Fruit fly (Drosophila melanogaster) whole organism, embryonic: Measurements from ENCODE around the gene Faa.
A peak's percentile ranks its signal among the peaks of the same experiment; 100 is the strongest.

Experiments
- ATbp ChIP-seq: fragments of 200-800 bp; sonication (Bioruptor generic); optimal IDR thresholded peaks from 2 replicates; lab custom pipeline; 2017; ENCODE audit warnings: missing biosample characterization, mild to moderate bottlenecking, missing genetic modification characterization, missing genetic modification reagents
- CG1024 ChIP-seq: fragments of 200-800 bp; sonication (Bioruptor generic); IDR thresholded peaks from 2 replicates; pipeline ENCODE4 v1.3.6; 2022; ENCODE audit warnings: missing biosample characterization, missing genetic modification characterization
- CG10321 ChIP-seq: fragments of 200-800 bp; sonication (Bioruptor generic); IDR thresholded peaks from 2 replicates; pipeline ENCODE4 v1.3.6; 2022; ENCODE audit warnings: missing biosample characterization, missing genetic modification characterization
- CG10543 ChIP-seq: fragments of 200-800 bp; sonication (Bioruptor generic); optimal IDR thresholded peaks from 3 replicates; lab custom pipeline; 2017; ENCODE audit warnings: missing biosample characterization, mild to moderate bottlenecking, missing genetic modification characterization, moderate library complexity
- CG10979 ChIP-seq: fragments of 200-800 bp; sonication (Bioruptor generic); optimal IDR thresholded peaks from 2 replicates; lab custom pipeline; 2018; ENCODE audit warnings: missing biosample characterization, mild to moderate bottlenecking, missing genetic modification characterization, moderate library complexity
- CG11695 ChIP-seq: fragments of 200-800 bp; sonication (Bioruptor generic); IDR thresholded peaks from 3 replicates; pipeline ENCODE4 v1.3.6; 2022; ENCODE audit warnings: missing biosample characterization, missing genetic modification characterization
- CG12744 ChIP-seq: fragments of 200-800 bp; sonication (Bioruptor generic); optimal IDR thresholded peaks from 2 replicates; lab custom pipeline; 2016; ENCODE audit warnings: missing biosample characterization, missing genetic modification characterization
- CG14710 ChIP-seq: fragments of 200-800 bp; sonication (Bioruptor generic); optimal IDR thresholded peaks from 3 replicates; lab custom pipeline; 2019; ENCODE audit warnings: missing biosample characterization, mild to moderate bottlenecking, missing genetic modification characterization, moderate library complexity
- CG17186 ChIP-seq: fragments of 200-800 bp; sonication (Bioruptor generic); optimal IDR thresholded peaks from 3 replicates; lab custom pipeline; 2017; ENCODE audit warnings: missing biosample characterization, missing genetic modification reagents, missing genetic modification characterization
- CG17328 ChIP-seq: fragments of 200-800 bp; sonication (Bioruptor generic); IDR thresholded peaks from 2 replicates; pipeline ENCODE4 v1.3.6; 2022; ENCODE audit warnings: missing biosample characterization, missing genetic modification characterization
- CG18011 ChIP-seq: fragments of 200-800 bp; sonication (Bioruptor generic); optimal IDR thresholded peaks from 2 replicates; lab custom pipeline; 2017; ENCODE audit warnings: missing biosample characterization, missing genetic modification characterization, mild to moderate bottlenecking, moderate library complexity, missing genotype
- CG18764 ChIP-seq: fragments of 200-800 bp; sonication (Bioruptor generic); optimal IDR thresholded peaks from 3 replicates; lab custom pipeline; 2016; ENCODE audit warnings: missing biosample characterization, missing genetic modification characterization
- CG2116 ChIP-seq: fragments of 200-800 bp; sonication (Bioruptor generic); optimal IDR thresholded peaks from 3 replicates; lab custom pipeline; 2018; ENCODE audit warnings: missing biosample characterization, mild to moderate bottlenecking, missing genetic modification characterization
- CG30431 ChIP-seq: fragments of 200-800 bp; sonication (Bioruptor generic); optimal IDR thresholded peaks from 2 replicates; lab custom pipeline; 2017; ENCODE audit warnings: missing biosample characterization, missing genetic modification characterization
- CG3163 ChIP-seq: fragments of 200-800 bp; sonication (Bioruptor generic); optimal IDR thresholded peaks from 3 replicates; lab custom pipeline; 2016; ENCODE audit warnings: missing biosample characterization, missing genetic modification characterization
- CG34422 ChIP-seq: fragments of 200-800 bp; sonication (Bioruptor generic); IDR thresholded peaks from 3 replicates; pipeline ENCODE4 v1.3.6; 2022; ENCODE audit warnings: missing biosample characterization, missing genetic modification characterization
- CG4282 ChIP-seq: fragments of 200-800 bp; sonication (Bioruptor generic); optimal IDR thresholded peaks from 2 replicates; lab custom pipeline; 2016; ENCODE audit warnings: missing biosample characterization, missing genetic modification characterization
- CG4424 ChIP-seq: fragments of 200-800 bp; sonication (Bioruptor generic); optimal IDR thresholded peaks from 3 replicates; lab custom pipeline; 2016; ENCODE audit warnings: missing biosample characterization, missing genetic modification characterization
- CG4730 ChIP-seq: fragments of 200-800 bp; sonication (Bioruptor generic); IDR thresholded peaks from 2 replicates; pipeline ENCODE4 v1.3.6; 2022; ENCODE audit warnings: missing biosample characterization, missing genetic modification characterization
- CG9932 ChIP-seq: fragments of 200-800 bp; sonication (Bioruptor generic); IDR thresholded peaks from 2 replicates; pipeline ENCODE4 v1.3.6; 2022; ENCODE audit warnings: missing biosample characterization, missing genetic modification characterization
- CTCF ChIP-seq: fragments of 200-800 bp; sonication (Bioruptor generic); optimal IDR thresholded peaks from 2 replicates; lab custom pipeline; 2017; ENCODE audit warnings: missing biosample characterization, mild to moderate bottlenecking, missing genetic modification characterization, moderate library complexity
- CrebB ChIP-seq: fragments of 200-800 bp; sonication (Bioruptor generic); optimal IDR thresholded peaks from 3 replicates; lab custom pipeline; 2018; ENCODE audit warnings: missing biosample characterization, mild to moderate bottlenecking, missing genetic modification characterization
- Dek ChIP-seq: fragments of 200-800 bp; sonication (Bioruptor generic); optimal IDR thresholded peaks from 3 replicates; lab custom pipeline; 2019; ENCODE audit warnings: missing biosample characterization, mild to moderate bottlenecking, missing genetic modification characterization, moderate library complexity
- HHEX ChIP-seq: fragments of 200-800 bp; sonication (Bioruptor generic); optimal IDR thresholded peaks from 3 replicates; lab custom pipeline; 2017; ENCODE audit warnings: missing biosample characterization, mild to moderate bottlenecking, missing genetic modification characterization, missing genetic modification reagents
- Hey ChIP-seq: fragments of 200-800 bp; sonication (Bioruptor generic); optimal IDR thresholded peaks from 3 replicates; lab custom pipeline; 2018; ENCODE audit warnings: missing biosample characterization, mild to moderate bottlenecking, missing genetic modification characterization
- Hmx ChIP-seq: fragments of 200-800 bp; sonication (Bioruptor generic); optimal IDR thresholded peaks from 2 replicates; lab custom pipeline; 2016; ENCODE audit warnings: missing biosample characterization, missing genetic modification characterization
- Hr78 ChIP-seq, 2 experiments: fragments of 200-800 bp in 1 of 2; fragments of >200 bp in 1 of 2; sonication (Bioruptor generic) in 1 of 2; optimal IDR thresholded peaks; 2 replicates each; lab custom pipeline; 2017 to 2019; ENCODE audit warnings: missing biosample characterization in 2 of 2, missing genetic modification characterization in 2 of 2, mild to moderate bottlenecking in 1 of 2, moderate library complexity in 1 of 2
- Jarid2 ChIP-seq: fragments of 200-800 bp; sonication (Bioruptor generic); optimal IDR thresholded peaks from 3 replicates; lab custom pipeline; 2017; ENCODE audit warnings: mild to moderate bottlenecking, missing biosample characterization, missing genetic modification reagents, missing genetic modification characterization
- MESR4 ChIP-seq: fragments of 200-800 bp; sonication (Bioruptor generic); optimal IDR thresholded peaks from 2 replicates; lab custom pipeline; 2018; ENCODE audit warnings: missing biosample characterization, mild to moderate bottlenecking, missing genetic modification characterization, moderate library complexity
- NFAT ChIP-seq: fragments of 200-800 bp; sonication (Bioruptor generic); IDR thresholded peaks from 2 replicates; pipeline ENCODE4 v1.3.6; 2022; ENCODE audit warnings: missing biosample characterization, missing genetic modification characterization
- Nf-YB ChIP-seq: fragments of 200-800 bp; sonication (Bioruptor generic); optimal IDR thresholded peaks from 3 replicates; lab custom pipeline; 2019; ENCODE audit warnings: missing biosample characterization, mild to moderate bottlenecking, missing genetic modification characterization, moderate library complexity
- Nf-YC ChIP-seq: fragments of 200-800 bp; optimal IDR thresholded peaks from 3 replicates; lab custom pipeline; 2019; ENCODE audit warnings: missing biosample characterization, mild to moderate bottlenecking, missing genetic modification characterization, moderate library complexity
- Poxn ChIP-seq: fragments of 200-800 bp; sonication (Bioruptor generic); IDR thresholded peaks from 2 replicates; pipeline ENCODE4 v1.3.6; 2022; ENCODE audit warnings: missing biosample characterization, missing genetic modification characterization
- Xbp1 ChIP-seq: fragments of 200-800 bp; sonication (Bioruptor generic); optimal IDR thresholded peaks from 3 replicates; lab custom pipeline; 2016; ENCODE audit warnings: missing biosample characterization, mild to moderate bottlenecking, missing genetic modification characterization
- ap ChIP-seq: fragments of 200-800 bp; sonication (Bioruptor generic); IDR thresholded peaks from 2 replicates; pipeline ENCODE4 v1.3.6; 2022; ENCODE audit warnings: missing biosample characterization, missing genetic modification characterization
- az2 ChIP-seq: fragments of 200-800 bp; sonication (Bioruptor generic); optimal IDR thresholded peaks from 3 replicates; lab custom pipeline; 2016; ENCODE audit warnings: missing biosample characterization, missing genetic modification characterization
- chn ChIP-seq: fragments of 200-800 bp; sonication (Bioruptor generic); optimal IDR thresholded peaks from 2 replicates; lab custom pipeline; 2016; ENCODE audit warnings: missing biosample characterization, missing genetic modification characterization
- danr ChIP-seq: fragments of 200-800 bp; sonication (Bioruptor generic); IDR thresholded peaks from 2 replicates; pipeline ENCODE4 v1.3.6; 2022; ENCODE audit warnings: missing biosample characterization, missing genetic modification characterization
- fd64A ChIP-seq: fragments of 200-800 bp; sonication (Bioruptor generic); optimal IDR thresholded peaks from 3 replicates; lab custom pipeline; 2018; ENCODE audit warnings: missing biosample characterization, mild to moderate bottlenecking, missing genetic modification characterization
- fd96Cb ChIP-seq: fragments of 200-800 bp; sonication (Bioruptor generic); optimal IDR thresholded peaks from 2 replicates; lab custom pipeline; 2018; ENCODE audit warnings: missing biosample characterization, mild to moderate bottlenecking, missing genetic modification characterization, moderate library complexity
- gce ChIP-seq: fragments of 200-800 bp; sonication (Bioruptor generic); IDR thresholded peaks from 3 replicates; pipeline ENCODE4 v1.3.6; 2022; ENCODE audit warnings: missing biosample characterization, missing genetic modification characterization
- ind ChIP-seq: fragments of 200-800 bp; sonication (Bioruptor generic); optimal IDR thresholded peaks from 3 replicates; lab custom pipeline; 2016; ENCODE audit warnings: missing biosample characterization, missing genetic modification characterization
- jumu ChIP-seq: fragments of 200-800 bp; sonication (Bioruptor generic); optimal IDR thresholded peaks from 3 replicates; lab custom pipeline; 2016; ENCODE audit warnings: missing biosample characterization, missing genetic modification characterization
- lov ChIP-seq, 2 experiments: fragments of 200-800 bp in 1 of 2; fragments of >200 bp in 1 of 2; sonication (Bioruptor generic) in 1 of 2; IDR thresholded peaks in 1 of 2; optimal IDR thresholded peaks in 1 of 2; 2 replicates in 1 of 2; 3 replicates in 1 of 2; pipeline versions ENCODE4 v1.3.6 to Lab custom; 2017 to 2022; ENCODE audit warnings: missing biosample characterization in 1 of 2, missing genetic modification characterization in 1 of 2
- peb ChIP-seq: fragments of 200-800 bp; sonication (Bioruptor generic); IDR thresholded peaks from 2 replicates; pipeline ENCODE4 v1.3.6; 2022; ENCODE audit warnings: missing biosample characterization, missing genetic modification characterization
- sens ChIP-seq: fragments of 200-800 bp; sonication (Bioruptor generic); peaks from one replicate; lab custom pipeline; 2016; ENCODE audit warnings: missing biosample characterization, missing genetic modification characterization
- sisA ChIP-seq: fragments of 200-800 bp; sonication (Bioruptor generic); IDR thresholded peaks from 2 replicates; pipeline ENCODE4 v1.3.6; 2022; ENCODE audit warnings: missing biosample characterization, missing genetic modification characterization
- tgo ChIP-seq: fragments of 200-800 bp; sonication (Bioruptor generic); IDR thresholded peaks from 3 replicates; pipeline ENCODE4 v1.3.6; 2022; ENCODE audit warnings: missing biosample characterization, missing genetic modification characterization
- trem ChIP-seq: fragments of 200-800 bp; optimal IDR thresholded peaks from 3 replicates; lab custom pipeline; 2019; ENCODE audit warnings: missing biosample characterization, mild to moderate bottlenecking, missing genetic modification characterization, moderate library complexity
- unc-4 ChIP-seq: fragments of 200-800 bp; sonication (Bioruptor generic); IDR thresholded peaks from 2 replicates; pipeline ENCODE4 v1.3.6; 2022; ENCODE audit warnings: missing biosample characterization, missing genetic modification characterization; ENCODE audit not compliant: partially characterized antibody
- usp ChIP-seq: fragments of >200 bp; optimal IDR thresholded peaks from 2 replicates; lab custom pipeline; 2017; ENCODE audit warnings: missing biosample characterization, missing genetic modification characterization

The Faa gene

dm6 chr3L:4070996-4071379, 2.8 kb downstream of the Faa start (continued):
- TF ChIP-seq CG12744 = no peak
- TF ChIP-seq gce = peak; percentile 53; the same call in 1 of the 3 replicates
- no peak for TF ChIP-seq CrebB
- no peak for TF ChIP-seq fd64A (GFP tag; lab: Kevin White, UChicago)
- peak; percentile 29 for TF ChIP-seq CG10979 (tag; lab: Kevin White, UChicago)
- no peak for TF ChIP-seq Hey
- TF ChIP-seq Jarid2 (GFP tag; lab: Kevin White, UChicago) = no peak
- TF ChIP-seq az2 (GFP tag; lab: Kevin White, UChicago) = peak; percentile 28
- TF ChIP-seq chn (GFP tag; lab: Kevin White, UChicago) = peak; percentile 23
- TF ChIP-seq CG4730 (GFP tag; lab: Robert Waterston, UW) = peak; percentile 26; the same call in 1 of the 2 replicates
- TF ChIP-seq Dek = peak; percentile 26
- TF ChIP-seq ind (GFP tag; lab: Kevin White, UChicago) = peak; percentile 68
- no peak for TF ChIP-seq jumu
- TF ChIP-seq Hr78 (GFP tag; optimal IDR thresholded peaks at IDR 0.05; lab: Kevin White, UChicago) = no peak
- TF ChIP-seq peb (GFP tag; lab: Robert Waterston, UW) = peak; percentile 38; the same call in 1 of the 2 replicates
- no peak for TF ChIP-seq CG3163 (GFP tag; lab: Kevin White, UChicago)
- TF ChIP-seq lov (optimal IDR thresholded peaks at IDR 0.05; lab: Kevin White, UChicago) = no peak
- no peak for TF ChIP-seq lov (GFP tag; IDR thresholded peaks at IDR 0.05; lab: Robert Waterston, UW)
- peak; percentile 12 for TF ChIP-seq CG17186 (GFP tag; lab: Kevin White, UChicago)
- TF ChIP-seq CG4424 = peak; percentile 22
- peak; percentile 36 for TF ChIP-seq HHEX (GFP tag; lab: Kevin White, UChicago)
- TF ChIP-seq tgo = peak; percentile 65
- no peak for TF ChIP-seq unc-4 (GFP tag; lab: Robert Waterston, UW)
- TF ChIP-seq CG17328 (GFP tag; lab: Robert Waterston, UW) = peak; percentile 79
- TF ChIP-seq CG18764 = peak; percentile 0
- peak; percentile 64 for TF ChIP-seq Xbp1 (GFP tag; lab: Kevin White, UChicago)
- TF ChIP-seq Poxn (GFP tag; lab: Robert Waterston, UW) = peak; percentile 37; the same call in 1 of the 2 replicates
- TF ChIP-seq sens (GFP tag; lab: Kevin White, UChicago) = no peak
- TF ChIP-seq CG30431 (GFP tag; lab: Kevin White, UChicago) = peak; percentile 57
- TF ChIP-seq CG18011 (GFP tag; lab: Kevin White, UChicago) = no peak
- TF ChIP-seq fd96Cb (tag; lab: Kevin White, UChicago) = peak; percentile 60
- TF ChIP-seq Nf-YB = no peak
- TF ChIP-seq CG10321 (GFP tag; lab: Robert Waterston, UW) = 0 out of 2 replicates have a peak, but pooled peaks have one; percentile 18
- TF ChIP-seq CG34422 (GFP tag; lab: Robert Waterston, UW) = peak; percentile 6; the same call in 1 of the 3 replicates
- TF ChIP-seq CG1024 = peak; percentile 56; the same call in 1 of the 2 replicates
- TF ChIP-seq sisA (GFP tag; lab: Robert Waterston, UW) = peak; percentile 82
- no peak for TF ChIP-seq CTCF (GFP tag; lab: Kevin White, UChicago)
- TF ChIP-seq Hmx = peak; percentile 6
- peak; percentile 76 for TF ChIP-seq ap
- peak; percentile 64 for TF ChIP-seq CG9932
- TF ChIP-seq CG10543 (GFP tag; lab: Kevin White, UChicago) = no peak
- peak; percentile 76 for TF ChIP-seq ATbp
- TF ChIP-seq CG14710 (tag; lab: Kevin White, UChicago) = peak; percentile 4
- TF ChIP-seq Nf-YC = no peak
- TF ChIP-seq CG4282 (GFP tag; lab: Kevin White, UChicago) = no peak
- TF ChIP-seq CG11695 = peak; percentile 79
- TF ChIP-seq CG2116 (GFP tag; lab: Kevin White, UChicago) = no peak
- no peak for TF ChIP-seq MESR4 (GFP tag; lab: Kevin White, UChicago)
- 0 out of 2 replicates have a peak, but pooled peaks have one; percentile 34 for TF ChIP-seq NFAT (GFP tag; lab: Robert Waterston, UW)
- TF ChIP-seq danr = peak; percentile 47; the same call in 1 of the 2 replicates
- no peak for TF ChIP-seq usp (GFP tag; lab: Kevin White, UChicago)
- peak; percentile 22 for TF ChIP-seq trem (tag; lab: Kevin White, UChicago)
